Worm (Caenorhabditis elegans) whole organism, mixed stage, embryonic: ENCODE data around the gene Y73F8A.32.

Experiments used
- M03D4.4 ChIP-seq: sonication (generic microtip); optimal IDR thresholded peaks from 2 replicates; lab custom pipeline; 2017; ENCODE audit warnings: mild to moderate bottlenecking, missing genetic modification characterization, missing compliant biosample characterization
- bed-3 ChIP-seq: fragments of 200-800 bp; sonication (Bioruptor generic); optimal IDR thresholded peaks from 3 replicates; lab custom pipeline; 2018; ENCODE audit warnings: mild to moderate bottlenecking, missing genetic modification characterization, moderate library complexity, missing compliant biosample characterization
- blmp-1 ChIP-seq: fragments of 150-350 bp; optimal IDR thresholded peaks from 2 replicates; lab custom pipeline; 2014; ENCODE audit warnings: missing biosample characterization, missing genetic modification characterization
- ceh-39 ChIP-seq: fragments of 150-350 bp; optimal IDR thresholded peaks from 2 replicates; lab custom pipeline; 2014; ENCODE audit warnings: missing biosample characterization, missing genetic modification characterization
- ceh-83 ChIP-seq: fragments of 200-800 bp; sonication (Bioruptor generic); optimal IDR thresholded peaks from 2 replicates; lab custom pipeline; 2018; ENCODE audit warnings: mild to moderate bottlenecking, missing genetic modification characterization, missing compliant biosample characterization
- ces-1 ChIP-seq: fragments of 150-350 bp; optimal IDR thresholded peaks from 2 replicates; lab custom pipeline; 2014; ENCODE audit warnings: missing biosample characterization, missing genetic modification reagents, missing genetic modification characterization
- cnd-1 ChIP-seq: fragments of 200-800 bp; sonication (Bioruptor generic); optimal IDR thresholded peaks from 2 replicates; lab custom pipeline; 2018; ENCODE audit warnings: mild to moderate bottlenecking, missing genetic modification characterization, missing compliant biosample characterization
- drap-1 ChIP-seq: fragments of 200-800 bp; sonication (Bioruptor generic); optimal IDR thresholded peaks from 3 replicates; lab custom pipeline; 2018; ENCODE audit warnings: mild to moderate bottlenecking, missing genetic modification characterization, missing compliant biosample characterization
- elt-1 ChIP-seq: sonication (generic microtip); optimal IDR thresholded peaks from 2 replicates; lab custom pipeline; 2017; ENCODE audit warnings: missing genetic modification characterization, mild to moderate bottlenecking, missing compliant biosample characterization, antibody characterized with exemption, moderate library complexity, borderline replicate concordance; ENCODE audit not compliant: insufficient read depth
- elt-3 ChIP-seq: fragments of 150-350 bp; optimal IDR thresholded peaks from 2 replicates; lab custom pipeline; 2014; ENCODE audit warnings: missing biosample characterization, missing genetic modification characterization
- flh-1 ChIP-seq: fragments of 200-800 bp; sonication (Bioruptor generic); optimal IDR thresholded peaks from 2 replicates; lab custom pipeline; 2018; ENCODE audit warnings: mild to moderate bottlenecking, missing genetic modification characterization, moderate library complexity, missing compliant biosample characterization
- lin-13 ChIP-seq: fragments of 150-350 bp; optimal IDR thresholded peaks from 2 replicates; lab custom pipeline; 2014; ENCODE audit warnings: missing biosample characterization, missing genetic modification characterization
- lsy-2 ChIP-seq: fragments of 150-350 bp; optimal IDR thresholded peaks from 2 replicates; lab custom pipeline; 2014; ENCODE audit warnings: missing biosample characterization, missing genetic modification characterization
- mab-5 ChIP-seq: fragments of 150-350 bp; optimal IDR thresholded peaks from 2 replicates; lab custom pipeline; 2014; ENCODE audit warnings: missing biosample characterization, missing genetic modification characterization
- mep-1 ChIP-seq: fragments of 150-350 bp; optimal IDR thresholded peaks from 2 replicates; lab custom pipeline; 2017; ENCODE audit warnings: missing biosample characterization, missing genetic modification reagents, missing genetic modification characterization, inconsistent platforms
- mls-2 ChIP-seq: sonication (generic microtip); optimal IDR thresholded peaks from 2 replicates; lab custom pipeline; 2016; ENCODE audit warnings: mild to moderate bottlenecking, missing genetic modification characterization, moderate library complexity, missing compliant biosample characterization
- nhr-12 ChIP-seq: fragments of 150-350 bp; optimal IDR thresholded peaks from 2 replicates; lab custom pipeline; 2014; ENCODE audit warnings: missing biosample characterization, missing genetic modification characterization
- nhr-2 ChIP-seq: fragments of 150-350 bp; optimal IDR thresholded peaks from 2 replicates; lab custom pipeline; 2014; ENCODE audit warnings: missing biosample characterization, missing genetic modification characterization
- nhr-237 ChIP-seq: fragments of 150-350 bp; optimal IDR thresholded peaks from 2 replicates; lab custom pipeline; 2014; ENCODE audit warnings: missing biosample characterization, missing genetic modification characterization
- nhr-28 ChIP-seq: fragments of 150-350 bp; optimal IDR thresholded peaks from 2 replicates; lab custom pipeline; 2014; ENCODE audit warnings: missing biosample characterization, missing genetic modification characterization
- nhr-76 ChIP-seq: sonication (generic microtip); optimal IDR thresholded peaks from 2 replicates; lab custom pipeline; 2017; ENCODE audit warnings: missing biosample characterization, missing genetic modification characterization
- pha-4 ChIP-seq: fragments of 150-350 bp; optimal IDR thresholded peaks from 2 replicates; lab custom pipeline; 2018; ENCODE audit warnings: missing biosample characterization, missing genetic modification reagents, missing genetic modification characterization
- sem-2 ChIP-seq: fragments of 200-800 bp; sonication (Bioruptor generic); optimal IDR thresholded peaks from 2 replicates; lab custom pipeline; 2018; ENCODE audit warnings: mild to moderate bottlenecking, missing genetic modification characterization, missing compliant biosample characterization
- snpc-4 ChIP-seq: fragments of 150-350 bp; optimal IDR thresholded peaks from 2 replicates; lab custom pipeline; 2014; ENCODE audit warnings: missing biosample characterization, missing genetic modification characterization
- tbx-8 ChIP-seq: fragments of 200-800 bp; sonication (Bioruptor generic); optimal IDR thresholded peaks from 2 replicates; lab custom pipeline; 2018; ENCODE audit warnings: mild to moderate bottlenecking, missing genetic modification characterization, moderate library complexity, missing compliant biosample characterization
- unc-120 ChIP-seq: sonication (generic microtip); optimal IDR thresholded peaks from 2 replicates; lab custom pipeline; 2017; ENCODE audit warnings: missing genetic modification characterization, missing compliant biosample characterization; ENCODE audit not compliant: poor library complexity, severe bottlenecking
- unc-39 ChIP-seq: fragments of 150-350 bp; optimal IDR thresholded peaks from 2 replicates; lab custom pipeline; 2014; ENCODE audit warnings: missing biosample characterization, missing genetic modification characterization
- unc-62 ChIP-seq: fragments of 150-350 bp; optimal IDR thresholded peaks from 2 replicates; lab custom pipeline; 2014; ENCODE audit warnings: missing biosample characterization, missing genetic modification reagents, missing genetic modification characterization
- zip-8 ChIP-seq: fragments of 150-350 bp; optimal IDR thresholded peaks from 2 replicates; lab custom pipeline; 2014; ENCODE audit warnings: missing biosample characterization, missing genetic modification characterization
- ztf-11 ChIP-seq: fragments of 150-350 bp; optimal IDR thresholded peaks from 2 replicates; lab custom pipeline; 2014; ENCODE audit warnings: missing biosample characterization, missing genetic modification characterization

Gene Y73F8A.32

DNA sequence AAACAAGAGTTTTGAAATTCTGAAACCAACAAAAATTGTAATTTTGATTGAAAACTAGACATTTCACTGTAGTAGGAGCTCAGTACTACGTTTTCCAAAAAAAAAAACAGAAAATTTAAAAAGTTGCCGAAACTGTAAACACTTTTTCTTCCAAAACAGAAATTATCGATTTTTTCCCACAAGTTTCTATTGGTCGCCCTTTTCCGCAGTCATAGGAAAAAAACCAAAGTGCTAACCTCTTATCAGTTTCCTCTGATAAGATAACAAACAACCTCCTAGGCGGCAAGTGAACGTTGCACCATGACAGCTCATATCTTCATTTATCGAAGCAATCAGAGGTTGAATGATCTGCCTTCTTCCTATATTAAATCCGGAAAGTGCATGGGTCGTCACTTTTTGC lies 37.8 kb upstream of the Y73F8A.32 start:
- TF ChIP-seq bed-3 (GFP tag; lab: Kevin White, UChicago) (no peak), mab-5 (tag; lab: Kevin White, UChicago) (no peak), drap-1 (GFP tag; lab: Kevin White, UChicago) (no peak), M03D4.4 (tag; lab: Kevin White, UChicago) (no peak), flh-1 (GFP tag; lab: Kevin White, UChicago) (no peak), unc-120 (tag; lab: Kevin White, UChicago) (no peak), zip-8 (tag; lab: Kevin White, UChicago) (no peak), nhr-237 (no peak), nhr-2 (tag; lab: Kevin White, UChicago) (no peak), unc-62 (GFP tag; lab: Kevin White, UChicago) (no peak), nhr-76 (tag; lab: Kevin White, UChicago) (no peak), ztf-11 (tag; lab: Kevin White, UChicago) (no peak), unc-39 (tag; lab: Kevin White, UChicago) (no peak), mls-2 (no peak), ceh-39 (tag; lab: Kevin White, UChicago) (no peak), lin-13 (no peak), cnd-1 (tag; lab: Kevin White, UChicago) (no peak)

DNA sequence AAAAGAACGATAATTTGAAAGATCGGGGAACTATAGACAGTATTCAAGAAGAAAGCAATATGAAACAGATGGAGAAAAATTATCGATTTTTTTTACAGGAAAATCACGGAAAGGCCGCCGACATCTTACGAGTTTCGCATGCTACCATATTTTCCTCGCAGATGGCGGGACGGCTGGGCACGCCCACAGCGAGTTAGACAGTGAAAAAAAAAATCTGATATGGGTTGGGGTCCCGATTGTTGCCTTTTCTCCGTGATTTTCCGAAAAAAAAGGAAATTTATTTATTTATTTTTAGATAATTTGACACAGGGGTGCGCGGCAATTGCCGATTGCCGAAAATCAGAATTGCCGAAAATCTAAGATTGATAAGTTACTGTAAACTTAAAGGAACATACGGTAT lies 33.5 kb upstream of the Y73F8A.32 start:
- TF ChIP-seq ceh-39 (tag; lab: Kevin White, UChicago) (no peak), tbx-8 (GFP tag; lab: Kevin White, UChicago) (no peak), pha-4 (no peak), nhr-237 (no peak), M03D4.4 (tag; lab: Kevin White, UChicago) (no peak), sem-2 (GFP tag; lab: Kevin White, UChicago) (no peak), mls-2 (no peak), drap-1 (GFP tag; lab: Kevin White, UChicago) (no peak), snpc-4 (tag; lab: Kevin White, UChicago) (no peak), lin-13 (no peak), ces-1 (GFP tag; lab: Kevin White, UChicago) (no peak), nhr-2 (tag; lab: Kevin White, UChicago) (no peak), elt-1 (tag; lab: Kevin White, UChicago) (no peak), unc-120 (tag; lab: Kevin White, UChicago) (no peak), mab-5 (tag; lab: Kevin White, UChicago) (no peak), flh-1 (GFP tag; lab: Kevin White, UChicago) (no peak), nhr-12 (no peak), unc-39 (tag; lab: Kevin White, UChicago) (no peak), cnd-1 (tag; lab: Kevin White, UChicago) (no peak)

- TF ChIP-seq nhr-2 (tag; lab: Kevin White, UChicago) (no peak), elt-3 (tag; lab: Kevin White, UChicago) (no peak), bed-3 (GFP tag; lab: Kevin White, UChicago) (no peak), tbx-8 (GFP tag; lab: Kevin White, UChicago) (no peak), unc-120 (tag; lab: Kevin White, UChicago) (no peak), lsy-2 (tag; lab: Kevin White, UChicago) (no peak), nhr-28 (tag; lab: Kevin White, UChicago) (no peak), snpc-4 (tag; lab: Kevin White, UChicago) (no peak), cnd-1 (tag; lab: Kevin White, UChicago) (no peak), elt-1 (tag; lab: Kevin White, UChicago) (no peak), M03D4.4 (tag; lab: Kevin White, UChicago) (no peak), mls-2 (no peak), unc-39 (tag; lab: Kevin White, UChicago) (no peak), drap-1 (GFP tag; lab: Kevin White, UChicago) (no peak), ceh-39 (tag; lab: Kevin White, UChicago) (no peak), lin-13 (no peak), mep-1 (no peak), ztf-11 (tag; lab: Kevin White, UChicago) (no peak), blmp-1 (no peak), nhr-12 (no peak)
Observed at ce11 chrIV:15539447-15539994, 18.3 kb upstream of the Y73F8A.32 start, which contains the start of gene Y73F8A.35. Gene Y73F8A.35, minus strand, starts transcription at chrIV:15539944.

DNA sequence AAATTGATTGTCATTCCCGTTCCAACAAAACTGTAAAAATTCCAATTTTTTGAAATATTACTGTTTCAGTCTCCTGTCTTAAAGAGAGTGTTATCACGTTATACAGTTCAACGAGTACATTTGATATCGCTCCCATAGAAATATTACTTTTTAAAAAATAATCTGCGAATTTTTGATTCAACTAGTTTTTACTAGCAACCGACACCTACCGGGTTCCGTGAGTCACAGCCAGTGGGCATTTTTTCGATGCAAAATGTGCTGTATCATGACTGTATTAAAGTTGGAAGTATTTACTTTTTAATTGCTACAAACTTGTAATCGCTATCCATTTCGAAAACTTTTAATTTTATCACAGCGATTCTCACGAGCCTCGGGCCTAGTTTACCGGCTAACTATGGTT lies 16.1 kb upstream of the Y73F8A.32 start:
- TF ChIP-seq ceh-83, result no peak
